Worm (Caenorhabditis elegans): ENCODE results near the gene dars-1.

- TF ChIP-seq ama-1 (optimal IDR thresholded peaks at IDR 0.05) = no peak
- no peak for TF ChIP-seq flt-1 (GFP tag; IDR thresholded peaks at IDR 0.05)
- TF ChIP-seq ets-7 (tag; optimal IDR thresholded peaks at IDR 0.05) = no peak
- TF ChIP-seq F13C5.2 (tag; optimal IDR thresholded peaks at IDR 0.05) = no peak
- no peak for TF ChIP-seq aly-1 (tag; optimal IDR thresholded peaks at IDR 0.05)
- no peak for TF ChIP-seq B0310.2 (tag; optimal IDR thresholded peaks at IDR 0.05)
Observed at ce11 chrIII:9526851-9527250, 35.8 kb upstream of the dars-1 start, which contains the start of gene ZK1098.6.
